Worm (Caenorhabditis elegans): ENCODE measurements around the gene R02D5.8.

ce11 chrV:14548510-14548909, 29.3 kb upstream of the R02D5.8 start:
- TF ChIP-seq sox-4 (tag; optimal IDR thresholded peaks at IDR 0.05) (no peak), elt-2 (tag; optimal IDR thresholded peaks at IDR 0.05) (no peak), ceh-6 (GFP tag; optimal IDR thresholded peaks at IDR 0.05) (no peak)
